Worm (Caenorhabditis elegans) whole organism, L3 larva: ENCODE results near the gene ptr-16.

Experiments
- ZK546.5 ChIP-seq: sonication (generic microtip); optimal IDR thresholded peaks from 2 replicates; lab custom pipeline; 2017; ENCODE audit warnings: missing biosample characterization, missing genetic modification characterization
- elt-1 ChIP-seq: fragments of 150-350 bp; optimal IDR thresholded peaks from 2 replicates; lab custom pipeline; 2014; ENCODE audit warnings: missing biosample characterization, missing genetic modification characterization
- elt-3 ChIP-seq, 3 experiments: fragments of 150-350 bp in 1 of 3; sonication (generic microtip) in 2 of 3; optimal IDR thresholded peaks; 2 replicates in 2 of 3; 4 replicates in 1 of 3; lab custom pipeline; 2014 to 2017; ENCODE audit warnings: missing biosample characterization in 3 of 3, missing genetic modification characterization in 3 of 3
- jun-1 ChIP-seq: fragments of 150-350 bp; optimal IDR thresholded peaks from 2 replicates; lab custom pipeline; 2014; ENCODE audit warnings: missing biosample characterization, missing genetic modification reagents, missing genetic modification characterization
- mdl-1 ChIP-seq: fragments of 150-350 bp; optimal IDR thresholded peaks from 2 replicates; lab custom pipeline; 2014; ENCODE audit warnings: missing biosample characterization, missing genetic modification characterization
- nhr-28 ChIP-seq: fragments of 150-350 bp; optimal IDR thresholded peaks from 2 replicates; lab custom pipeline; 2014; ENCODE audit warnings: missing biosample characterization, missing genetic modification characterization
- nhr-76 ChIP-seq: fragments of 150-350 bp; sonication (generic microtip); optimal IDR thresholded peaks from 5 replicates; lab custom pipeline; 2014; ENCODE audit warnings: missing biosample characterization, missing genetic modification characterization
- snpc-4 ChIP-seq: fragments of 150-350 bp; optimal IDR thresholded peaks from 2 replicates; lab custom pipeline; 2014; ENCODE audit warnings: missing biosample characterization, missing genetic modification characterization
- tbx-2 ChIP-seq: sonication (generic microtip); optimal IDR thresholded peaks from 2 replicates; lab custom pipeline; 2016; ENCODE audit warnings: mild to moderate bottlenecking, missing genetic modification characterization, missing compliant biosample characterization
- unc-39 ChIP-seq: sonication (generic microtip); optimal IDR thresholded peaks from 4 replicates; lab custom pipeline; 2017; ENCODE audit warnings: missing biosample characterization, missing genetic modification characterization
- unc-62 ChIP-seq: fragments of 150-350 bp; sonication (generic microtip); optimal IDR thresholded peaks from 4 replicates; lab custom pipeline; 2014; ENCODE audit warnings: missing biosample characterization, missing genetic modification reagents, missing genetic modification characterization
- ztf-11 ChIP-seq: fragments of 150-350 bp; optimal IDR thresholded peaks from 2 replicates; lab custom pipeline; 2014; ENCODE audit warnings: missing biosample characterization, missing genetic modification characterization

- TF ChIP-seq snpc-4 (tag; lab: Kevin White, UChicago) (no peak), nhr-28 (no peak), elt-1 (tag; lab: Kevin White, UChicago) (no peak), mdl-1 (tag; lab: Kevin White, UChicago) (no peak), jun-1 (tag; lab: Kevin White, UChicago) (no peak), unc-62 (GFP tag; lab: Kevin White, UChicago) (no peak), ZK546.5 (tag; lab: Kevin White, UChicago) (no peak), ztf-11 (tag; lab: Kevin White, UChicago) (no peak), unc-39 (tag; lab: Kevin White, UChicago) (no peak), nhr-76 (tag; lab: Kevin White, UChicago) (no peak), tbx-2 (tag; lab: Kevin White, UChicago) (no peak), elt-3 (tag; optimal IDR thresholded peaks at IDR 0.05; lab: Kevin White, UChicago) (no peak)
These were observed 33.5 kb upstream of the ptr-16 start, which contains the start of gene W07B8.4 for ce11 chrV:1131880-1132623.
